Fruit fly (Drosophila melanogaster): ENCODE data around the gene CG10280.

DNA sequence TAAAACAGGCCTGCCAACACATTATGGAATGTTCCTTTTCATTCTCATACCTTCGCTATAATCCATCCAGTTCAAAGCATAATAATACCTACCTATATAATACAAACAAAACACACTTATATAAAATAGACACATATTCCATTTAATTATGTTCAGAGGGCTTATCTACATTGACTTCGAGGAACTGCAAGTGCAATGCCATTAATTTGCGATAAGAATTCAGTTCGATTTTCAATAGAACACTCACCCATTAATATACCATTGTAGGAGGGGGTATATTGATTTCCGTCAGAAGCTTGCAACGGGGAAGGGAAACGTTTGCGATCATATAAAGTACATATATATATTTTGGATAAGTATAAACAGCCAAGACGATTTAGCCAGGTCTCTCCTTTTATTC lies 13.5 kb upstream of the CG10280 start:
- no peak for TF ChIP-seq h (optimal IDR thresholded peaks at IDR 0.05)
- TF ChIP-seq psq (optimal IDR thresholded peaks at IDR 0.05) = no peak

Measured in Kc167 (cell line).